Worm (Caenorhabditis elegans) whole organism, mixed stage, embryonic: ENCODE data around the gene spig-9.

Experiments
- elt-3 ChIP-seq: fragments of 150-350 bp; optimal IDR thresholded peaks from 2 replicates; lab custom pipeline; 2014; ENCODE audit warnings: missing biosample characterization, missing genetic modification characterization
- nhr-2 ChIP-seq: fragments of 150-350 bp; optimal IDR thresholded peaks from 2 replicates; lab custom pipeline; 2014; ENCODE audit warnings: missing biosample characterization, missing genetic modification characterization
- nhr-28 ChIP-seq: fragments of 150-350 bp; optimal IDR thresholded peaks from 2 replicates; lab custom pipeline; 2014; ENCODE audit warnings: missing biosample characterization, missing genetic modification characterization
- pha-4 ChIP-seq: fragments of 150-350 bp; optimal IDR thresholded peaks from 2 replicates; lab custom pipeline; 2018; ENCODE audit warnings: missing biosample characterization, missing genetic modification reagents, missing genetic modification characterization
- ztf-11 ChIP-seq: fragments of 150-350 bp; optimal IDR thresholded peaks from 2 replicates; lab custom pipeline; 2014; ENCODE audit warnings: missing biosample characterization, missing genetic modification characterization

DNA sequence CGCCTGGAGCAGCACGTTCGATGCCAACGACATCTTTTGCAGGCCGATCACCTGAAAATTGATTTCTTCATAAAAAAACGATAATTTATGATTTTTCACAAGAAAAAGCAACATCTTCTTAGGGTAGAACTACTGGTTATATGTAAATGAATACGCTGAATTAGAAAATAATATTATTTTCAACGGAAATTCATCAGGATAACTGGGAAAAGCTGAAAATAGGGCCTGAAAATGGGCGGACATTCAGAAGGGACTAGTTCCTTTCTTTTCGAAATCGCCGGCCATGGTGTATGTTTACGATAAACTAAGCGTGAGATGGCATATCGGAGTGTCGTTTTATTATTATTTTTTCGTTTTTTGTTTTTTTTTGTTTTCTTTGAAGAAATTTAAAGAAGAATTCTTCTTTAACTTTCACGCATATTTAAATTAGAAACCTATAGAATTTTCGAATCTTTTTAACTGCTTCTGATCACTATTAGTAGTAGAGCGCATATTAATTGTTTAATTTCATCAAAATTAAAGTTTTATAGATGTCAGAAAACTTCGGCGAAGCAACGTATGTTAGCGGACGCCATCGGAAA, 13.9 kb upstream of the spig-9 start, which contains the start of the genes nduv-2 and F53F4.12:
- no peak for TF ChIP-seq nhr-2
- TF ChIP-seq nhr-28 (tag; lab: Kevin White, UChicago), result no peak
- TF ChIP-seq ztf-11 (tag; lab: Kevin White, UChicago), result no peak
- TF ChIP-seq elt-3, result no peak
- TF ChIP-seq pha-4 (tag; lab: Kevin White, UChicago), result no peak
